Worm (Caenorhabditis elegans) whole organism, L2 larva: ENCODE results near the gene marb-1.

Source experiments
- egl-27 ChIP-seq: sonication (generic microtip); optimal IDR thresholded peaks from 3 replicates; lab custom pipeline; 2017; ENCODE audit warnings: missing biosample characterization, missing genetic modification reagents, missing genetic modification characterization
- fos-1 ChIP-seq: fragments of 150-350 bp; optimal IDR thresholded peaks from 2 replicates; lab custom pipeline; 2014; ENCODE audit warnings: missing biosample characterization, missing genetic modification characterization
- lin-39 ChIP-seq: fragments of 150-350 bp; optimal IDR thresholded peaks from 2 replicates; lab custom pipeline; 2014; ENCODE audit warnings: missing biosample characterization, missing genetic modification reagents, missing genetic modification characterization
- mdl-1 ChIP-seq, 2 experiments: fragments of 150-350 bp in 1 of 2; sonication (generic microtip) in 1 of 2; optimal IDR thresholded peaks; 2 replicates each; lab custom pipeline; 2017; ENCODE audit warnings: missing biosample characterization in 2 of 2, missing genetic modification characterization in 2 of 2
- nhr-11 ChIP-seq: fragments of 150-350 bp; optimal IDR thresholded peaks from 2 replicates; lab custom pipeline; 2014; ENCODE audit warnings: missing biosample characterization, missing genetic modification characterization
- nhr-12 ChIP-seq: fragments of 150-350 bp; optimal IDR thresholded peaks from 2 replicates; lab custom pipeline; 2014; ENCODE audit warnings: missing biosample characterization, missing genetic modification characterization
- nhr-77 ChIP-seq: fragments of 150-350 bp; optimal IDR thresholded peaks from 2 replicates; lab custom pipeline; 2014; ENCODE audit warnings: missing biosample characterization, missing genetic modification characterization
- unc-55 ChIP-seq: fragments of 150-350 bp; sonication (generic microtip); optimal IDR thresholded peaks from 3 replicates; lab custom pipeline; 2014; ENCODE audit warnings: missing biosample characterization, missing genetic modification reagents, missing genetic modification characterization

DNA sequence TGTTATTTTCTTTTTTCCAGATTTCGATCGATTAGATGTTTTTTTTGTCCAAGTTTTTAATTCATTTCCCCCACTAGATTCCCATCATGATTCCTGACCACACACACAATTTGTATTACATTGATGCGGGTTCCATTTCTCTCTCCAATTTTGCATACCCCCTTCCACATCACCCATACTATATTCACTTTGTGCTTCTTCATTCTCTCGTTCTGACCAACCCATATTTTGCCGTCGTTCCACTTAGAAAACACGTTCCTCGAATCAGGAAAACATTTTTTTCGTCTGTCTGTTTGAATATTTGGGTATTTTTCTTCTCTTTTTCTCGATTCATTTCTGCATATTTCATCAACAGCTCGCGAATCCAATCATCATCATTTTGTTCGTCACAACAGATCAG is 1.4 kb downstream of the marb-1 start:
- no peak for TF ChIP-seq lin-39 (tag; lab: Kevin White, UChicago)
- no peak for TF ChIP-seq nhr-12
- TF ChIP-seq nhr-77 (tag; lab: Kevin White, UChicago), result no peak
- TF ChIP-seq unc-55 (GFP tag; lab: Kevin White, UChicago), result no peak
- TF ChIP-seq egl-27, result no peak
- TF ChIP-seq mdl-1 (tag; optimal IDR thresholded peaks at IDR 0.05; lab: Kevin White, UChicago), result no peak
- no peak for TF ChIP-seq nhr-11 (tag; lab: Kevin White, UChicago)
- no peak for TF ChIP-seq fos-1 (tag; lab: Kevin White, UChicago)
